Worm (Caenorhabditis elegans) whole organism, L3 larva: Measurements from ENCODE around the gene ada-2.

ENCODE experiments used
- ceh-16 ChIP-seq: sonication (generic microtip); optimal IDR thresholded peaks from 2 replicates; lab custom pipeline; 2017; ENCODE audit warnings: missing biosample characterization, missing genetic modification characterization
- ceh-82 ChIP-seq: fragments of 150-350 bp; optimal IDR thresholded peaks from 2 replicates; lab custom pipeline; 2014; ENCODE audit warnings: missing biosample characterization, missing genetic modification characterization
- daf-12 ChIP-seq: fragments of 150-350 bp; optimal IDR thresholded peaks from 2 replicates; lab custom pipeline; 2014; ENCODE audit warnings: missing biosample characterization, missing genetic modification reagents, missing genetic modification characterization
- egl-27 ChIP-seq: sonication (generic microtip); optimal IDR thresholded peaks from 4 replicates; lab custom pipeline; 2017; ENCODE audit warnings: missing biosample characterization, missing genetic modification reagents, missing genetic modification characterization
- elt-1 ChIP-seq: fragments of 150-350 bp; optimal IDR thresholded peaks from 2 replicates; lab custom pipeline; 2014; ENCODE audit warnings: missing biosample characterization, missing genetic modification characterization
- fkh-10 ChIP-seq: sonication (generic microtip); optimal IDR thresholded peaks from 2 replicates; lab custom pipeline; 2017; ENCODE audit warnings: missing biosample characterization, missing genetic modification reagents, missing genetic modification characterization
- nfya-1 ChIP-seq: sonication (generic microtip); optimal IDR thresholded peaks from 2 replicates; lab custom pipeline; 2017; ENCODE audit warnings: missing genetic modification characterization, mild to moderate bottlenecking, missing compliant biosample characterization, antibody characterized with exemption, moderate library complexity; ENCODE audit not compliant: insufficient read depth
- nhr-11 ChIP-seq: fragments of 150-350 bp; optimal IDR thresholded peaks from 2 replicates; lab custom pipeline; 2014; ENCODE audit warnings: missing biosample characterization, missing genetic modification characterization
- nhr-77 ChIP-seq: fragments of 150-350 bp; optimal IDR thresholded peaks from 2 replicates; lab custom pipeline; 2014; ENCODE audit warnings: missing biosample characterization, missing genetic modification characterization
- pqm-1 ChIP-seq: fragments of 150-350 bp; optimal IDR thresholded peaks from 2 replicates; lab custom pipeline; 2017; ENCODE audit warnings: missing biosample characterization, missing genetic modification characterization, inconsistent platforms
- zag-1 ChIP-seq: fragments of 150-350 bp; optimal IDR thresholded peaks from 2 replicates; lab custom pipeline; 2014; ENCODE audit warnings: missing biosample characterization, missing genetic modification characterization
- ztf-11 ChIP-seq: fragments of 150-350 bp; optimal IDR thresholded peaks from 2 replicates; lab custom pipeline; 2014; ENCODE audit warnings: missing biosample characterization, missing genetic modification characterization
- ztf-4 ChIP-seq: fragments of 150-350 bp; optimal IDR thresholded peaks from 2 replicates; lab custom pipeline; 2014; ENCODE audit warnings: missing biosample characterization, missing genetic modification characterization

ce11 chrII:7239705-7240104 is 12.4 kb upstream of the ada-2 start:
- no peak for TF ChIP-seq fkh-10 (GFP tag; lab: Kevin White, UChicago)
- TF ChIP-seq ztf-11 (tag; lab: Kevin White, UChicago) = no peak
- no peak for TF ChIP-seq nfya-1
- TF ChIP-seq daf-12 (tag; lab: Kevin White, UChicago) = no peak
- TF ChIP-seq pqm-1 = no peak
- TF ChIP-seq ceh-16 (tag; lab: Kevin White, UChicago) = no peak
- TF ChIP-seq zag-1 (tag; lab: Kevin White, UChicago) = no peak
- TF ChIP-seq elt-1 (tag; lab: Kevin White, UChicago) = no peak
- no peak for TF ChIP-seq ztf-4
- no peak for TF ChIP-seq nhr-11 (tag; lab: Kevin White, UChicago)
- no peak for TF ChIP-seq nhr-77
- no peak for TF ChIP-seq ceh-82
- no peak for TF ChIP-seq egl-27 (tag; lab: Kevin White, UChicago)
